Fruit fly (Drosophila melanogaster): Measurements from ENCODE around the gene CG9396.

The CG9396 gene

DNA sequence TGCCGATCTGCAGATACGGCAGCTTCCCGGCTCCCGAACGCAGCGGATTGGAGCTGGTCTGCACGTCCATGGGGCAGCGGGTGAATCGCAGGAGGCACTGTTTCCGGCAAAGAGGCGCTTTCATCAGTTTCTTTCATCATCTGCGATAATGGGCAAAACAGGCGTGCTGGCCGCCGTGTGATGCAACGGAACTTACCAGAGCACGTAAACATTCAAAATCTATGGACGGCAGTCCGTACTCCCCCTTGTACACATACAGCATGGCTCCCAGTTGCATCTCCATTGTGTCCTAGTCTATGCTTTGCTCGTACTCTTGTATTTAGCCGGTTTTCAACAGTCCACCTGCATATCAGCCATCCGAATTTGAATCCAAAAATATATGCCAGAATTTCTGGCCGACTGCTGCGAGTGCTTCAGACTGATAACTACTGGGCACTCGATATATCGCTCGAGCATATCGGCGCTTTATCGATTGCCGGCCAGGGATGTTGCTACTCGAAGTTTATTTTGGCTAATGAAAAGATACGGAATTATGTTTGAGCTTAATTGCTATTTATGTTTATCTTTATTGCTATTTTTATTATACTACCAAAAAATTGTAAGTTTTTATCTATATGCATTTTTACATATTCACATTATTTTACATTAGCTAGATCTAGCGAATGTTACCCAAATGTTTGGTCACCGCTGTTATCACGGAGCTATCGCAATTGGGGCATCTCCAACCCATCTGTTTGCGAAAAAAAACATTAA, 8.0 kb downstream of the CG9396 start, which contains the start of the genes CG9393 and Vps45 (continued):
- TF ChIP-seq Deaf1 (tag; optimal IDR thresholded peaks at IDR 0.05) = no peak
- no peak for TF ChIP-seq otp (GFP tag; IDR thresholded peaks at IDR 0.05)
- TF ChIP-seq CG15011 (GFP tag; optimal IDR thresholded peaks at IDR 0.05) = no peak
- TF ChIP-seq pnt (GFP tag; optimal IDR thresholded peaks at IDR 0.05) = peak; percentile 50
- no peak for TF ChIP-seq her (GFP tag; optimal IDR thresholded peaks at IDR 0.05)
- no peak for TF ChIP-seq CG12071 (GFP tag; optimal IDR thresholded peaks at IDR 0.05)
- peak; percentile 63 for TF ChIP-seq Chrac-16 (GFP tag; optimal IDR thresholded peaks at IDR 0.05)
- TF ChIP-seq CG11456 (GFP tag; IDR thresholded peaks at IDR 0.05) = no peak
- peak; percentile 91 for TF ChIP-seq CG34224 (GFP tag; IDR thresholded peaks at IDR 0.05; ENCODE audit: partially characterized antibody)
- no peak for TF ChIP-seq Lim3 (GFP tag; IDR thresholded peaks at IDR 0.05)
- peak; percentile 51 for TF ChIP-seq CG10543 (GFP tag; optimal IDR thresholded peaks at IDR 0.05)
- no peak for TF ChIP-seq ATbp (GFP tag; optimal IDR thresholded peaks at IDR 0.05)
- TF ChIP-seq sd (tag; optimal IDR thresholded peaks at IDR 0.05) = no peak
- no peak for TF ChIP-seq CG15479 (GFP tag; optimal IDR thresholded peaks at IDR 0.05)
- TF ChIP-seq CG11696 (GFP tag; IDR thresholded peaks at IDR 0.05) = no peak
- no peak for TF ChIP-seq CG17568 (GFP tag; optimal IDR thresholded peaks at IDR 0.05)
- no peak for TF ChIP-seq sqz (GFP tag; optimal IDR thresholded peaks at IDR 0.05)
- TF ChIP-seq CG10366 (GFP tag; IDR thresholded peaks at IDR 0.05) = peak; percentile 52; the same call in 1 of the 2 replicates
- TF ChIP-seq scrt (GFP tag; optimal IDR thresholded peaks at IDR 0.05) = no peak
- TF ChIP-seq E2f2 (GFP tag; IDR thresholded peaks at IDR 0.05) = peak; percentile 63
- no peak for TF ChIP-seq gcm (GFP tag; optimal IDR thresholded peaks at IDR 0.05)
- no peak for TF ChIP-seq CG7839 (tag; optimal IDR thresholded peaks at IDR 0.05)
- peak; percentile 72 for TF ChIP-seq Abd-B (GFP tag; optimal IDR thresholded peaks at IDR 0.05)
- TF ChIP-seq fd3F (GFP tag; optimal IDR thresholded peaks at IDR 0.05) = peak; percentile 48
- no peak for TF ChIP-seq jing (GFP tag; optimal IDR thresholded peaks at IDR 0.05)
- TF ChIP-seq zen2 (GFP tag; IDR thresholded peaks at IDR 0.05; ENCODE audit: partially characterized antibody) = peak; percentile 81
- TF ChIP-seq grn (GFP tag; optimal IDR thresholded peaks at IDR 0.05) = peak; percentile 84
- TF ChIP-seq D19B (GFP tag; optimal IDR thresholded peaks at IDR 0.05) = no peak
- TF ChIP-seq psq (GFP tag; optimal IDR thresholded peaks at IDR 0.05) = peak; percentile 26
- no peak for TF ChIP-seq CG32767 (GFP tag; IDR thresholded peaks at IDR 0.05)
- peak; percentile 91 for TF ChIP-seq CG6791 (GFP tag; IDR thresholded peaks at IDR 0.05; ENCODE audit: partially characterized antibody)
- no peak for TF ChIP-seq lov (optimal IDR thresholded peaks at IDR 0.05)
- TF ChIP-seq lov (GFP tag; IDR thresholded peaks at IDR 0.05) = no peak
- peak; percentile 81 for TF ChIP-seq pho (GFP tag; optimal IDR thresholded peaks at IDR 0.05)
- TF ChIP-seq ewg (GFP tag; optimal IDR thresholded peaks at IDR 0.05) = peak; percentile 38
- no peak for TF ChIP-seq CG12299 (tag; optimal IDR thresholded peaks at IDR 0.05)
- TF ChIP-seq CG10274 (GFP tag; optimal IDR thresholded peaks at IDR 0.05) = no peak
- peak; percentile 68 for TF ChIP-seq CG30020 (tag; optimal IDR thresholded peaks at IDR 0.05)
- TF ChIP-seq CG14667 (GFP tag; IDR thresholded peaks at IDR 0.05) = no peak; the same call in 1 of the 2 replicates
- TF ChIP-seq Neu2 (GFP tag; optimal IDR thresholded peaks at IDR 0.05; ENCODE audit: borderline replicate concordance) = peak; percentile 5
- TF ChIP-seq ase (GFP tag; IDR thresholded peaks at IDR 0.05) = no peak
- peak; percentile 64 for TF ChIP-seq lbe (GFP tag; optimal IDR thresholded peaks at IDR 0.05)
- TF ChIP-seq ato (GFP tag; IDR thresholded peaks at IDR 0.05; ENCODE audit: partially characterized antibody) = peak; percentile 87
- peak; percentile 27 for TF ChIP-seq Oli (tag; optimal IDR thresholded peaks at IDR 0.05)
- TF ChIP-seq Scr (GFP tag; IDR thresholded peaks at IDR 0.05; ENCODE audit: partially characterized antibody) = peak; percentile 94
- TF ChIP-seq Kr (GFP tag; optimal IDR thresholded peaks at IDR 0.05) = no peak
- TF ChIP-seq CG7357 (GFP tag; IDR thresholded peaks at IDR 0.05) = no peak
- TF ChIP-seq Hand (GFP tag; optimal IDR thresholded peaks at IDR 0.05) = no peak
- no peak for TF ChIP-seq CG11504 (tag; optimal IDR thresholded peaks at IDR 0.05)

Data from whole organism, embryonic.